Worm (Caenorhabditis elegans): ENCODE data around the gene ech-4.

DNA sequence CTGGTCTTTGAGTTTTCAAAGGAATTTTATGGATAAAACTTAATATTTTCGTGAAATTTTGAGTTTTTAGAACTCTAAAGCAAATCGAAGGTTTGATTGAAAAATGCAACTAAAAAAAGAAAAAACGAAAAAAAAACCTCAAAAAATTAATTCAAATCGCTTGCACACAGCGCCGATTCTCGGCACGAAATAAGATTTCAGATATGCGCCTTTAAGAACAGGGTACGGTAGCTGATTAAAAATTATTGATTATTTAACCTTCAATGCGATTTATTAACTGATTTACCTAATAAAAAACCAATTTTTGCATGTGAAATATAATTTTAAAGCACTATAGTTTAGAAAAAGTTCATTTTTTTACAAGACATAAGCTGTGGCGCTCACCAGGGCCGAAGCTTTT, 32.0 kb downstream of the ech-4 start:
- TF ChIP-seq ceh-19 (GFP tag; optimal IDR thresholded peaks at IDR 0.05) (no peak), elt-2 (tag; optimal IDR thresholded peaks at IDR 0.05) (no peak), unc-55 (GFP tag; optimal IDR thresholded peaks at IDR 0.05) (no peak), ceh-9 (tag; optimal IDR thresholded peaks at IDR 0.05) (no peak)

All from whole organism, late embryonic.